Worm (Caenorhabditis elegans): ENCODE measurements around the gene F18H3.1.

Gene F18H3.1

ce11 chrX:13514384-13514783 is 5.1 kb upstream of the F18H3.1 start:
- TF ChIP-seq sox-2 (GFP tag; IDR thresholded peaks at IDR 0.05) (no peak), hlh-6 (tag; optimal IDR thresholded peaks at IDR 0.05) (no peak), nhr-232 (tag; optimal IDR thresholded peaks at IDR 0.05) (no peak), pat-9 (tag; optimal IDR thresholded peaks at IDR 0.05) (no peak), C08G9.2 (tag; optimal IDR thresholded peaks at IDR 0.05) (no peak), lin-11 (tag; optimal IDR thresholded peaks at IDR 0.05) (no peak), ceh-22 (tag; optimal IDR thresholded peaks at IDR 0.05) (no peak), ceh-2 (tag; optimal IDR thresholded peaks at IDR 0.05) (peak; percentile 0), ceh-18 (tag; optimal IDR thresholded peaks at IDR 0.05) (no peak), syd-9 (tag; optimal IDR thresholded peaks at IDR 0.05) (no peak), ama-1 (optimal IDR thresholded peaks at IDR 0.05) (no peak), odd-2 (tag; optimal IDR thresholded peaks at IDR 0.05) (no peak), C38D4.7 (GFP tag; optimal IDR thresholded peaks at IDR 0.05) (no peak), ztf-16 (tag; optimal IDR thresholded peaks at IDR 0.05) (no peak), ceh-24 (tag; optimal IDR thresholded peaks at IDR 0.05) (no peak), ceh-31 (tag; optimal IDR thresholded peaks at IDR 0.05) (peak; percentile 65), hlh-8 (tag; optimal IDR thresholded peaks at IDR 0.05) (no peak), dmd-4 (tag; optimal IDR thresholded peaks at IDR 0.05; ENCODE audit: borderline replicate concordance) (no peak), che-1 (tag; optimal IDR thresholded peaks at IDR 0.05) (no peak), npax-4 (tag; optimal IDR thresholded peaks at IDR 0.05) (no peak), K02D7.2 (tag; optimal IDR thresholded peaks at IDR 0.05) (no peak), nfya-1 (tag; optimal IDR thresholded peaks at IDR 0.05) (peak; percentile 13), nhr-11 (tag; optimal IDR thresholded peaks at IDR 0.05) (no peak), elt-2 (tag; optimal IDR thresholded peaks at IDR 0.05) (peak; percentile 19), fax-1 (tag; optimal IDR thresholded peaks at IDR 0.05) (no peak), pax-1 (tag; optimal IDR thresholded peaks at IDR 0.05) (no peak), ceh-34 (tag; optimal IDR thresholded peaks at IDR 0.05) (no peak), ceh-9 (tag; optimal IDR thresholded peaks at IDR 0.05) (no peak), sdc-2 (tag; optimal IDR thresholded peaks at IDR 0.05) (peak; percentile 98), sox-4 (tag; optimal IDR thresholded peaks at IDR 0.05) (no peak), ref-2 (tag; optimal IDR thresholded peaks at IDR 0.05) (peak; percentile 24), fkh-6 (tag; optimal IDR thresholded peaks at IDR 0.05) (no peak), hlh-15 (tag; optimal IDR thresholded peaks at IDR 0.05) (no peak), gmeb-2 (tag; optimal IDR thresholded peaks at IDR 0.05) (no peak), rnt-1 (tag; optimal IDR thresholded peaks at IDR 0.05) (peak; percentile 5), ceh-45 (GFP tag; IDR thresholded peaks at IDR 0.05) (no peak), unc-55 (GFP tag; optimal IDR thresholded peaks at IDR 0.05) (no peak), ets-4 (tag; optimal IDR thresholded peaks at IDR 0.05) (no peak), pag-3 (tag; optimal IDR thresholded peaks at IDR 0.05; ENCODE audit: borderline replicate concordance) (no peak), T23F11.4 (GFP tag; optimal IDR thresholded peaks at IDR 0.05) (no peak), K09A11.1 (tag; optimal IDR thresholded peaks at IDR 0.05; ENCODE audit: insufficient read depth) (no peak), unc-3 (GFP tag; conservative IDR thresholded peaks at IDR 0.05) (no peak), unc-3 (tag; optimal IDR thresholded peaks at IDR 0.05) (no peak), elt-4 (tag; optimal IDR thresholded peaks at IDR 0.05) (no peak), ceh-14 (tag; optimal IDR thresholded peaks at IDR 0.05) (no peak), pros-1 (tag; optimal IDR thresholded peaks at IDR 0.05) (no peak), ceh-48 (tag; optimal IDR thresholded peaks at IDR 0.05) (peak; percentile 55), eyg-1 (tag; optimal IDR thresholded peaks at IDR 0.05) (no peak), unc-86 (tag; optimal IDR thresholded peaks at IDR 0.05) (no peak), hlh-13 (GFP tag; optimal IDR thresholded peaks at IDR 0.05) (no peak), tbx-7 (tag; optimal IDR thresholded peaks at IDR 0.05) (no peak), ceh-6 (GFP tag; optimal IDR thresholded peaks at IDR 0.05) (no peak), ttx-3 (tag; optimal IDR thresholded peaks at IDR 0.05) (no peak), ceh-30 (tag; optimal IDR thresholded peaks at IDR 0.05) (no peak), zip-5 (tag; optimal IDR thresholded peaks at IDR 0.05) (no peak)

Data from whole organism, late embryonic.